Worm (Caenorhabditis elegans): ENCODE data around the gene F46F5.13.
A peak's percentile ranks its signal among the peaks of the same experiment; 100 is the strongest.
"Not testable (repeated sequence)": the region's sequence is repeated elsewhere in the genome, so short reads cannot be mapped to it uniquely, and the experiment has no call there.

Gene F46F5.13

DNA sequence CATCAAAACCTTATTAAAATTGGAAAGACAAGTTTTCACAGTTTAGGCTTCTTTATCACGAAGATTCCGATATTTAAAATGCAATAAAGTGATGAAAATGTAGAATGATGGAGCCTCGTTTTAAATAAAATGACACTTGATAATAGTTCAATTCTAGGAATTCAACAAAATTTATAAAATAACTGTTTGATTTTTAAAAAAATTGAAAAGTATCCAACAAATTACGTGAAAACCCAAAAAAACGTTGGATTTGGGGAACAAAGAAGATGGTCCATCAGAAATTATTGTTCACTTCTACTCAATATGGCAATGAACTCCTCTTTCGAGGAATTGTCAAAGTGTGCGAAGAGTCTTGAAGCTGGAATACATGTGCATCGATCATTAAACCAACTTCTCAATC lies 40.9 kb downstream of the F46F5.13 start, which contains the start of gene F28A10.4:
Gene F28A10.4 (plus strand): TSS at position 301 of the 400 bp plus-strand sequence.
- TF ChIP-seq zip-8 (tag; optimal IDR thresholded peaks at IDR 0.05): no peak
- TF ChIP-seq drap-1 (GFP tag; optimal IDR thresholded peaks at IDR 0.05): no peak
- no peak for TF ChIP-seq unc-120 (tag; optimal IDR thresholded peaks at IDR 0.05; ENCODE audit: poor library complexity, severe bottlenecking)
- no peak for TF ChIP-seq ceh-39 (tag; optimal IDR thresholded peaks at IDR 0.05)
- TF ChIP-seq ztf-11 (tag; optimal IDR thresholded peaks at IDR 0.05): no peak
- TF ChIP-seq unc-62 (GFP tag; optimal IDR thresholded peaks at IDR 0.05): no peak
- no peak for TF ChIP-seq nhr-28 (tag; optimal IDR thresholded peaks at IDR 0.05)
- no peak for TF ChIP-seq nhr-2 (tag; optimal IDR thresholded peaks at IDR 0.05)
- TF ChIP-seq lin-32 (GFP tag; optimal IDR thresholded peaks at IDR 0.05): no peak
- no peak for TF ChIP-seq nhr-237 (tag; optimal IDR thresholded peaks at IDR 0.05)
- TF ChIP-seq ces-1 (GFP tag; optimal IDR thresholded peaks at IDR 0.05): no peak
- no peak for TF ChIP-seq lsy-2 (tag; optimal IDR thresholded peaks at IDR 0.05)

DNA sequence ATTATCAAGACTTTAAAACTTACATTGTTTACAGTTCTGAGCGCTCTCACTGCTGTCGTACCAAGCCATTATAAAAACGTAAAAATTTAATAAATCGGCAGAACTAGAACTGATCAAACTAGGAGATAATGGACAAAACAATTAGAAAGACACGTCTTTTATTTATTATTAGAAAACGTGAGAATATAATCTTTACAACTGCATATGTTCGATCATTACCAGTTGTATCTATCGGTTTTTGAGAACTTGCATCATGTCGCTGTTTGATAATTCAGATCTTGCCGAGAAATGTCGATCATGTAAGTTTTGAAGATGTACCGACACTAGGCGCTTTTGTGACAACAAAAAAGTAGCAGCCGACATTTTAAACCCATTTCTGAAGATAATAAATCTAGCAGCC lies 42.5 kb downstream of the F46F5.13 start, which contains the start of gene F28A10.7:
Gene F28A10.7 (minus strand): TSS at position 101 of the 400 bp plus-strand sequence.
- TF ChIP-seq ztf-11 (tag; optimal IDR thresholded peaks at IDR 0.05) (no peak), blmp-1 (tag; optimal IDR thresholded peaks at IDR 0.05) (no peak), pha-4 (tag; optimal IDR thresholded peaks at IDR 0.05) (no peak), nhr-12 (tag; optimal IDR thresholded peaks at IDR 0.05) (no peak), lin-32 (GFP tag; optimal IDR thresholded peaks at IDR 0.05) (no peak), unc-120 (tag; optimal IDR thresholded peaks at IDR 0.05; ENCODE audit: poor library complexity, severe bottlenecking) (no peak), snpc-4 (tag; optimal IDR thresholded peaks at IDR 0.05) (no peak), elt-1 (tag; optimal IDR thresholded peaks at IDR 0.05; ENCODE audit: borderline replicate concordance, insufficient read depth) (no peak), tbx-8 (GFP tag; optimal IDR thresholded peaks at IDR 0.05) (no peak), bed-3 (GFP tag; optimal IDR thresholded peaks at IDR 0.05) (no peak), ham-2 (GFP tag; optimal IDR thresholded peaks at IDR 0.05) (no peak), elt-3 (tag; optimal IDR thresholded peaks at IDR 0.05) (no peak)

DNA sequence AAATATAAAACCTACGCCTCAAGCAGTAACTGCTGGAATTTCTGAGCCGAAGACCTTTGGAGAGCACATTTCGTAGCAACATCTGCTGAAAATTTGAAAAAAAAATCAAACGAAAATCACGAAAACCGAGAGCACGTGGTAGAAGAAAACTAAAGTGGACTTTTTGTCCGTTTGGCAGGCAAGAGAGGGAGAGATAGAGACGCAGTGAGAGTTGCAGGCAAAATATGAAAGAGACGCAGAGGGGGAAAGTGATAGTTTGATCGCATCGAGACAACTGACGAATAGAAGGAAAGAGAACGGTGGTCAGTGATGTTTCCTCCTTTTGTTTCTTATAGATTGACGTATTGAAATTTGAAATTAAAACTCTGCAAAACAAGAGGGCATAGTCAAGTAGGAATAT lies 45.4 kb downstream of the F46F5.13 start, which contains the start of the genes acdh-9 and F28A10.13:
Gene acdh-9 (minus strand): TSS at position 85 of the 400 bp plus-strand sequence.
Gene F28A10.13 (plus strand): TSS at position 294 of the 400 bp plus-strand sequence.
- TF ChIP-seq unc-120 (tag; optimal IDR thresholded peaks at IDR 0.05; ENCODE audit: poor library complexity, severe bottlenecking) (peak; percentile 2), hlh-1 (tag; optimal IDR thresholded peaks at IDR 0.05) (peak; percentile 93), ceh-43 (GFP tag; optimal IDR thresholded peaks at IDR 0.05) (no peak), ces-1 (GFP tag; optimal IDR thresholded peaks at IDR 0.05) (no peak), cnd-1 (tag; optimal IDR thresholded peaks at IDR 0.05) (no peak), unc-62 (GFP tag; optimal IDR thresholded peaks at IDR 0.05) (peak; percentile 70), nhr-12 (tag; optimal IDR thresholded peaks at IDR 0.05) (no peak), mab-5 (tag; optimal IDR thresholded peaks at IDR 0.05) (no peak), ceh-83 (GFP tag; optimal IDR thresholded peaks at IDR 0.05) (no peak), mep-1 (tag; optimal IDR thresholded peaks at IDR 0.05) (peak; percentile 3)

DNA sequence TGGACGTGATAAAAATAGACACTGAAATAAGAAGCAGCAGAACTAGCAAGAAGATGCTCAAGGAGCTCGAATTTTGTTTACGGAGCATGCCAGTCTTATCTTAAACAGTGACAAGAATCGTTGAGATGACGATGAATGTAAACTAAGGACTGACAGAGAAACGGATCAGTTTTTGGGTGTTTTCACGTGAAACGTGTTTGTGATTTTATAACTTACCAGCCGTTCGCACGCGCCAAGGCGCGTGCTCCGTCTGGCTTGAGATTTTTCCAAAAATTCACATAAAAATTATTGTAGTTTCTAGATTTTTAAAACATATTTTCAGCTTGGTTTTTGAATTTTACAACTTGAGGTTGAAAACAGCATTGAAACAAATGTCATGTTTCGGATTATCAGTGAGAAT lies 47.5 kb downstream of the F46F5.13 start, which contains the start of gene F28A10.5:
Gene F28A10.5 (minus strand): TSS at position 101 of the 400 bp plus-strand sequence.
- TF ChIP-seq nhr-2, unc-39, mep-1 (tag; optimal IDR thresholded peaks at IDR 0.05): not testable (repeated sequence)

All from whole organism, mixed stage, embryonic.